Worm (Caenorhabditis elegans): ENCODE data around the gene ostb-1.

ostb-1 gene

DNA sequence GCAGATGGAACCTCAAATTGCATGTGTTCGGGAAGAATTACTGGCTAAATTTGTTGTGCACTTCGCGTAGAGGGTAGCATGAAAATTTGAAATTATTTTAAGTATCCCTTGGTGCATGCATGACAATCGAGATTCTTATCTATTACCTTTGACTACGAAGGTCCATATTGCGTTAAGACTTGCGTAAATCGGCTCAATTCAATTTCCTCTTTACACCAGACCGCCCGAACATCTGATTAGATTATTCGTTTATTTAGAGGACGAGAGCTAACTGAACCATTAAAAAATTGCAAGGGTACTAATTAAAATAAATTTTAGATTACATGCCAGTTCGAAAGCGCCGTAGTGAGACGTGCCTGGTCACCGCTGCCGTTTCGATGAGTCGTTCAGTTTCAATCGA, 46.7 kb upstream of the ostb-1 start:
- TF ChIP-seq lin-39 (tag; optimal IDR thresholded peaks at IDR 0.05): no peak
- no peak for TF ChIP-seq ceh-82 (tag; optimal IDR thresholded peaks at IDR 0.05)
- no peak for TF ChIP-seq R02D3.7 (tag; optimal IDR thresholded peaks at IDR 0.05)
- no peak for TF ChIP-seq sea-2 (GFP tag; optimal IDR thresholded peaks at IDR 0.05)
- no peak for TF ChIP-seq nhr-76 (tag; optimal IDR thresholded peaks at IDR 0.05)
- TF ChIP-seq nhr-237 (tag; optimal IDR thresholded peaks at IDR 0.05): no peak
- no peak for TF ChIP-seq nhr-43 (tag; optimal IDR thresholded peaks at IDR 0.05; ENCODE audit: poor library complexity, severe bottlenecking)
- TF ChIP-seq ztf-11 (tag; optimal IDR thresholded peaks at IDR 0.05): no peak
- no peak for TF ChIP-seq nhr-23 (tag; optimal IDR thresholded peaks at IDR 0.05)
- no peak for TF ChIP-seq elt-2 (tag; optimal IDR thresholded peaks at IDR 0.05)
- TF ChIP-seq fos-1 (tag; optimal IDR thresholded peaks at IDR 0.05): no peak
- no peak for TF ChIP-seq unc-62 (GFP tag; optimal IDR thresholded peaks at IDR 0.05)
- no peak for TF ChIP-seq nhr-25 (tag; optimal IDR thresholded peaks at IDR 0.05)
- no peak for TF ChIP-seq mdl-1 (tag; optimal IDR thresholded peaks at IDR 0.05)
- no peak for TF ChIP-seq ama-1 (optimal IDR thresholded peaks at IDR 0.05)
- TF ChIP-seq ceh-9 (tag; optimal IDR thresholded peaks at IDR 0.05): no peak
- TF ChIP-seq fkh-10 (GFP tag; optimal IDR thresholded peaks at IDR 0.05): no peak

ce11 chrII:7819359-7819758, 44.9 kb upstream of the ostb-1 start:
- TF ChIP-seq nhr-43 (tag; optimal IDR thresholded peaks at IDR 0.05; ENCODE audit: poor library complexity, severe bottlenecking) (no peak), nhr-77 (tag; optimal IDR thresholded peaks at IDR 0.05) (no peak), daf-12 (tag; optimal IDR thresholded peaks at IDR 0.05) (no peak), jun-1 (tag; optimal IDR thresholded peaks at IDR 0.05) (no peak), fkh-10 (GFP tag; optimal IDR thresholded peaks at IDR 0.05) (no peak), lsy-12 (tag; optimal IDR thresholded peaks at IDR 0.05) (no peak), sea-2 (GFP tag; optimal IDR thresholded peaks at IDR 0.05) (no peak), skn-1 (tag; optimal IDR thresholded peaks at IDR 0.05) (no peak), ceh-16 (tag; optimal IDR thresholded peaks at IDR 0.05) (no peak), aly-2 (tag; optimal IDR thresholded peaks at IDR 0.05) (no peak), ZK546.5 (tag; optimal IDR thresholded peaks at IDR 0.05) (no peak), mml-1 (tag; optimal IDR thresholded peaks at IDR 0.05) (no peak), nhr-12 (tag; optimal IDR thresholded peaks at IDR 0.05) (no peak), lin-15B (tag; optimal IDR thresholded peaks at IDR 0.05) (no peak), snpc-4 (tag; optimal IDR thresholded peaks at IDR 0.05) (no peak)

DNA sequence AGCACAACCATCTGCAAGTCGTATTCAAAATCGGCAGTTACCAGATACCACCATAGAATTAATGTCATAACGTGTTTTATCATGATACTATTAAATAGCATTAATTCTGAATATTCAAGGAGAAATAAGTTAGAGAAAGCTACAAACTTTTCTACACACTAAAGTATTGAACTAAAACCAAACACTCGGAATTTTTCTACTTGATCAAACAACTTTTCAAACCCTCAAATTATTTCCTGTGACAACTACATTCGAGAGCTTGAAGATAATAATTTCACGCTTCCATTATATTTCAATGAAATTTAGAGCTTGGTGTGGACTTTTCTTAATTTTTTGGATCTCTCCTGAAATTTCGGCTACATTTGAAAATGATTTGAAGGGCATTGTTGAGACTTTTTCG, 41.9 kb upstream of the ostb-1 start, which contains the start of gene irld-47:
Gene irld-47, minus strand, starts transcription at position 101 of the 400 bp plus-strand sequence.
- TF ChIP-seq pha-4 (tag; optimal IDR thresholded peaks at IDR 0.05): no peak
- TF ChIP-seq sea-2 (GFP tag; optimal IDR thresholded peaks at IDR 0.05): no peak
- TF ChIP-seq skn-1 (tag; optimal IDR thresholded peaks at IDR 0.05): no peak
- no peak for TF ChIP-seq R02D3.7 (tag; optimal IDR thresholded peaks at IDR 0.05)
- TF ChIP-seq nhr-237 (tag; optimal IDR thresholded peaks at IDR 0.05): no peak
- TF ChIP-seq unc-62 (GFP tag; optimal IDR thresholded peaks at IDR 0.05): no peak
- TF ChIP-seq lin-39 (tag; optimal IDR thresholded peaks at IDR 0.05): no peak
- no peak for TF ChIP-seq nhr-67 (tag; optimal IDR thresholded peaks at IDR 0.05)

DNA sequence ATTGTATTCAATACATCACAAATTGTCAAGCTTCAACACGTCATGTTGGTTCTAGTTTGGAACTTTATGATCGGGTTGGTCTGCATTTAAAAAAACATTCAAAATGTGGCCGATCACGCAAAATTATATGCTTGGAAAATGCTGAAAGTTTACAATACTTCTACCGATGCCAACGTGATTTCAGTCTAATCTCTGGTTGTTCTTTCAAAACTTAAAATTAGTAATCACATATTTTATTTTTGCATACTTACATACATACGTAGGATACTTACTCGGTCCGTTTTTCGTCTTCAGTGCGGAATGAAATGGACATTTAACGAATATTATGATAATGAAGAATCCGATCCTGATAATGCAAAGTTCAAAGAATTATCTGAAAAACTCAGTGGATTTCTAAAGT, 39.2 kb upstream of the ostb-1 start, which contains the start of gene srw-62:
Gene srw-62, plus strand, starts transcription at position 301 of the 400 bp plus-strand sequence.
- TF ChIP-seq lsy-12 (tag; optimal IDR thresholded peaks at IDR 0.05) (no peak), ceh-16 (tag; optimal IDR thresholded peaks at IDR 0.05) (no peak), fkh-10 (GFP tag; optimal IDR thresholded peaks at IDR 0.05) (no peak), ztf-11 (tag; optimal IDR thresholded peaks at IDR 0.05) (no peak), ceh-9 (tag; optimal IDR thresholded peaks at IDR 0.05) (no peak), aly-2 (tag; optimal IDR thresholded peaks at IDR 0.05) (no peak), ceh-82 (tag; optimal IDR thresholded peaks at IDR 0.05) (no peak), nhr-77 (tag; optimal IDR thresholded peaks at IDR 0.05) (no peak), ztf-4 (tag; optimal IDR thresholded peaks at IDR 0.05) (no peak), nhr-67 (tag; optimal IDR thresholded peaks at IDR 0.05) (no peak), elt-1 (tag; optimal IDR thresholded peaks at IDR 0.05) (no peak), lin-15B (tag; optimal IDR thresholded peaks at IDR 0.05) (no peak), lin-39 (tag; optimal IDR thresholded peaks at IDR 0.05) (no peak), nhr-12 (tag; optimal IDR thresholded peaks at IDR 0.05) (no peak), nfya-1 (tag; optimal IDR thresholded peaks at IDR 0.05; ENCODE audit: insufficient read depth) (no peak), nhr-237 (tag; optimal IDR thresholded peaks at IDR 0.05) (no peak), elt-2 (tag; optimal IDR thresholded peaks at IDR 0.05) (no peak), pqm-1 (tag; optimal IDR thresholded peaks at IDR 0.05) (no peak), nhr-76 (tag; optimal IDR thresholded peaks at IDR 0.05) (no peak)

Data from whole organism, L3 larva.